Worm (Caenorhabditis elegans) whole organism, young adult: ENCODE results near the gene M163.8.

Experiments used
- B0035.1 ChIP-seq: sonication (generic microtip); optimal IDR thresholded peaks from 2 replicates; lab custom pipeline; 2016; ENCODE audit warnings: missing genetic modification characterization, mild to moderate bottlenecking, missing compliant biosample characterization, missing genotype, missing genetic modification reagents
- B0261.1 ChIP-seq: sonication (generic microtip); optimal IDR thresholded peaks from 2 replicates; lab custom pipeline; 2016; ENCODE audit warnings: mild to moderate bottlenecking, missing genetic modification characterization, moderate library complexity, missing compliant biosample characterization
- B0336.3 ChIP-seq: fragments of 200-800 bp; sonication (Bioruptor generic); IDR thresholded peaks from 2 replicates; pipeline ENCODE4 v1.3.6; 2022; ENCODE audit warnings: missing genetic modification characterization, missing compliant biosample characterization
- C06A6.2 ChIP-seq: fragments of 200-800 bp; sonication (Bioruptor generic); conservative IDR thresholded peaks from 2 replicates; pipeline ENCODE4 v1.3.6; 2022; ENCODE audit warnings: missing genetic modification characterization, missing compliant biosample characterization
- F22D6.2 ChIP-seq: sonication (generic microtip); optimal IDR thresholded peaks from 2 replicates; lab custom pipeline; 2016; ENCODE audit warnings: mild to moderate bottlenecking, missing genetic modification characterization, missing compliant biosample characterization
- F49E8.2 ChIP-seq: sonication (generic microtip); optimal IDR thresholded peaks from 3 replicates; lab custom pipeline; 2017; ENCODE audit warnings: missing genetic modification characterization, mild to moderate bottlenecking, missing compliant biosample characterization, antibody characterized with exemption, moderate library complexity; ENCODE audit not compliant: insufficient read depth
- K11D2.4 ChIP-seq: fragments of 200-800 bp; sonication (Bioruptor generic); IDR thresholded peaks from 2 replicates; pipeline ENCODE4 v1.3.6; 2022; ENCODE audit warnings: missing genetic modification reagents, missing genetic modification characterization, missing compliant biosample characterization
- Y53F4B.3 ChIP-seq: fragments of 200-800 bp; sonication (Bioruptor generic); IDR thresholded peaks from 2 replicates; pipeline ENCODE4 v1.3.6; 2022; ENCODE audit warnings: missing genetic modification reagents, missing genetic modification characterization, missing compliant biosample characterization
- Y56A3A.18 ChIP-seq: fragments of 200-800 bp; sonication (Bioruptor generic); IDR thresholded peaks from 2 replicates; pipeline ENCODE4 v1.3.6; 2022; ENCODE audit warnings: missing genetic modification reagents, missing genetic modification characterization, missing compliant biosample characterization
- Y95B8A.8 ChIP-seq: fragments of 200-800 bp; sonication (Bioruptor generic); IDR thresholded peaks from 2 replicates; pipeline ENCODE4 v1.3.6; 2022; ENCODE audit warnings: missing genetic modification reagents, missing genetic modification characterization, missing compliant biosample characterization
- ZK185.1 ChIP-seq: sonication (generic microtip); optimal IDR thresholded peaks from 2 replicates; lab custom pipeline; 2016; ENCODE audit warnings: mild to moderate bottlenecking, missing genetic modification characterization, missing compliant biosample characterization; ENCODE audit not compliant: poor library complexity, severe bottlenecking
- atf-7 ChIP-seq: sonication (generic microtip); optimal IDR thresholded peaks from 2 replicates; lab custom pipeline; 2017; ENCODE audit warnings: mild to moderate bottlenecking, missing genetic modification characterization, missing compliant biosample characterization
- athp-1 ChIP-seq: sonication (generic microtip); optimal IDR thresholded peaks from 2 replicates; lab custom pipeline; 2017; ENCODE audit warnings: mild to moderate bottlenecking, missing genetic modification characterization, missing compliant biosample characterization
- attf-5 ChIP-seq: fragments of 200-800 bp; sonication (Bioruptor generic); optimal IDR thresholded peaks from 2 replicates; lab custom pipeline; 2018; ENCODE audit warnings: mild to moderate bottlenecking, missing genetic modification characterization, missing compliant biosample characterization
- attf-6 ChIP-seq: fragments of 200-800 bp; sonication (Bioruptor generic); IDR thresholded peaks from 2 replicates; pipeline ENCODE4 v1.3.6; 2022; ENCODE audit warnings: missing genetic modification reagents, missing genetic modification characterization, missing compliant biosample characterization
- cebp-1 ChIP-seq, 2 experiments: fragments of 200-800 bp in 1 of 2; sonication (Bioruptor generic) in 1 of 2; sonication (generic microtip) in 1 of 2; IDR thresholded peaks in 1 of 2; optimal IDR thresholded peaks in 1 of 2; 2 replicates each; pipeline versions ENCODE4 v1.3.6 to Lab custom; 2017 to 2022; ENCODE audit warnings: missing compliant biosample characterization in 2 of 2, missing genetic modification characterization in 2 of 2, mild to moderate bottlenecking in 1 of 2, missing genetic modification reagents in 1 of 2, moderate library complexity in 1 of 2
- cebp-2 ChIP-seq: fragments of 200-800 bp; sonication (Bioruptor generic); IDR thresholded peaks from 2 replicates; pipeline ENCODE4 v1.3.6; 2022; ENCODE audit warnings: missing genetic modification characterization, missing compliant biosample characterization
- chd-7 ChIP-seq: sonication (generic microtip); optimal IDR thresholded peaks from 2 replicates; lab custom pipeline; 2016; ENCODE audit warnings: mild to moderate bottlenecking, missing genetic modification characterization, moderate library complexity, missing compliant biosample characterization
- die-1 ChIP-seq: sonication (generic microtip); optimal IDR thresholded peaks from 2 replicates; lab custom pipeline; 2016; ENCODE audit warnings: missing genotype, mild to moderate bottlenecking, missing genetic modification characterization, missing compliant biosample characterization
- egl-44 ChIP-seq: fragments of 200-800 bp; sonication (Bioruptor generic); IDR thresholded peaks from 2 replicates; pipeline ENCODE4 v1.3.6; 2022; ENCODE audit warnings: missing genetic modification reagents, missing genetic modification characterization, missing compliant biosample characterization
- egrh-3 ChIP-seq: fragments of 200-800 bp; sonication (Bioruptor generic); IDR thresholded peaks from 2 replicates; pipeline ENCODE4 v1.3.6; 2022; ENCODE audit warnings: missing genetic modification reagents, missing genetic modification characterization, missing compliant biosample characterization
- hmg-1.2 ChIP-seq: fragments of 200-800 bp; sonication (Bioruptor generic); IDR thresholded peaks from 2 replicates; pipeline ENCODE4 v1.3.6; 2022; ENCODE audit warnings: missing genetic modification reagents, missing genetic modification characterization, missing compliant biosample characterization
- lag-1 ChIP-seq: fragments of 200-800 bp; sonication (Bioruptor generic); IDR thresholded peaks from 2 replicates; pipeline ENCODE4 v1.3.6; 2022; ENCODE audit warnings: missing genetic modification reagents, missing genetic modification characterization, missing compliant biosample characterization
- let-526 ChIP-seq: fragments of 200-800 bp; sonication (Bioruptor generic); IDR thresholded peaks from 2 replicates; pipeline ENCODE4 v1.3.6; 2022; ENCODE audit warnings: missing genetic modification reagents, missing genetic modification characterization, missing compliant biosample characterization
- let-607 ChIP-seq, 2 experiments: fragments of 200-800 bp in 1 of 2; sonication (Bioruptor generic) in 1 of 2; sonication (generic microtip) in 1 of 2; optimal IDR thresholded peaks; 2 replicates each; lab custom pipeline; 2016 to 2018; ENCODE audit warnings: mild to moderate bottlenecking in 2 of 2, missing compliant biosample characterization in 2 of 2, missing genetic modification characterization in 2 of 2, moderate library complexity in 2 of 2, missing genotype in 1 of 2
- lin-26 ChIP-seq: fragments of 200-800 bp; sonication (Bioruptor generic); IDR thresholded peaks from 2 replicates; pipeline ENCODE4 v1.3.6; 2022; ENCODE audit warnings: missing genetic modification reagents, missing genetic modification characterization, missing compliant biosample characterization
- mes-4 ChIP-seq: sonication (generic microtip); optimal IDR thresholded peaks from 2 replicates; lab custom pipeline; 2016; ENCODE audit warnings: missing genotype, missing genetic modification characterization, missing compliant biosample characterization
- nfya-1 ChIP-seq: sonication (generic microtip); optimal IDR thresholded peaks from 2 replicates; lab custom pipeline; 2017; ENCODE audit warnings: antibody characterized with exemption, missing compliant biosample characterization, missing genetic modification characterization, borderline replicate concordance; ENCODE audit not compliant: insufficient read depth
- nfyb-1 ChIP-seq: fragments of 200-800 bp; sonication (Bioruptor generic); IDR thresholded peaks from 2 replicates; pipeline ENCODE4 v1.3.6; 2022; ENCODE audit warnings: missing genetic modification reagents, missing genetic modification characterization, missing compliant biosample characterization
- nhr-80 ChIP-seq: sonication (generic microtip); optimal IDR thresholded peaks from 2 replicates; lab custom pipeline; 2016; ENCODE audit warnings: missing genetic modification characterization, missing compliant biosample characterization
- nhr-90 ChIP-seq: sonication (generic microtip); optimal IDR thresholded peaks from 2 replicates; lab custom pipeline; 2016; ENCODE audit warnings: missing genotype, mild to moderate bottlenecking, missing genetic modification characterization, missing compliant biosample characterization
- pbrm-1 ChIP-seq: fragments of 200-800 bp; sonication (Bioruptor generic); IDR thresholded peaks from 2 replicates; pipeline ENCODE4 v1.3.6; 2022; ENCODE audit warnings: missing genetic modification reagents, missing genetic modification characterization, missing compliant biosample characterization
- pha-4 ChIP-seq: fragments of 150-350 bp; sonication (generic microtip); optimal IDR thresholded peaks from 2 replicates; lab custom pipeline; 2014; ENCODE audit warnings: missing biosample characterization, missing genetic modification reagents, missing genetic modification characterization
- rec-8 ChIP-seq, 2 experiments: sonication (generic microtip); optimal IDR thresholded peaks; 2 replicates each; lab custom pipeline; 2016; ENCODE audit warnings: mild to moderate bottlenecking in 2 of 2, missing genetic modification characterization in 2 of 2, missing genetic modification reagents in 2 of 2, missing genotype in 2 of 2, missing biosample characterization in 1 of 2, missing compliant biosample characterization in 1 of 2, moderate library complexity in 1 of 2
- repo-1 ChIP-seq: sonication (generic microtip); optimal IDR thresholded peaks from 2 replicates; lab custom pipeline; 2017; ENCODE audit warnings: mild to moderate bottlenecking, missing genetic modification characterization, missing compliant biosample characterization
- snpc-1.3 ChIP-seq: sonication (generic microtip); optimal IDR thresholded peaks from 2 replicates; lab custom pipeline; 2017; ENCODE audit warnings: missing genetic modification characterization, mild to moderate bottlenecking, missing compliant biosample characterization, antibody characterized with exemption, moderate library complexity, missing genotype, missing genetic modification reagents; ENCODE audit not compliant: insufficient read depth
- snpc-3.4 ChIP-seq: sonication (generic microtip); optimal IDR thresholded peaks from 2 replicates; lab custom pipeline; 2017; ENCODE audit warnings: missing genetic modification characterization, mild to moderate bottlenecking, missing compliant biosample characterization, antibody characterized with exemption, moderate library complexity, missing genotype, missing genetic modification reagents
- snpc-4 ChIP-seq, 5 experiments: fragments of 150-350 bp in 1 of 5; sonication (generic microtip) in 4 of 5; optimal IDR thresholded peaks; 2 replicates each; lab custom pipeline; 2014 to 2018; ENCODE audit warnings: missing genetic modification characterization in 5 of 5, missing biosample characterization in 3 of 5, antibody characterized with exemption in 2 of 5, mild to moderate bottlenecking in 2 of 5, missing compliant biosample characterization in 2 of 5, missing genotype in 2 of 5, moderate library complexity in 2 of 5, missing genetic modification reagents in 1 of 5
- tbp1 ChIP-seq: fragments of 200-800 bp; sonication (Bioruptor generic); optimal IDR thresholded peaks from 2 replicates; lab custom pipeline; 2018; ENCODE audit warnings: mild to moderate bottlenecking, missing genetic modification characterization, missing compliant biosample characterization
- xnd-1 ChIP-seq: sonication (generic microtip); optimal IDR thresholded peaks from 2 replicates; lab custom pipeline; 2016; ENCODE audit warnings: missing genotype, missing genetic modification reagents, missing genetic modification characterization, missing compliant biosample characterization
- ztf-18 ChIP-seq: sonication (generic microtip); optimal IDR thresholded peaks from 2 replicates; lab custom pipeline; 2016; ENCODE audit warnings: missing genotype, mild to moderate bottlenecking, missing genetic modification characterization, missing compliant biosample characterization
- ztf-26 ChIP-seq: sonication (generic microtip); optimal IDR thresholded peaks from 2 replicates; lab custom pipeline; 2017; ENCODE audit warnings: missing genetic modification characterization, missing compliant biosample characterization
- ztf-3 ChIP-seq: fragments of 200-800 bp; sonication (Bioruptor generic); optimal IDR thresholded peaks from 2 replicates; lab custom pipeline; 2018; ENCODE audit warnings: mild to moderate bottlenecking, missing genetic modification characterization, missing compliant biosample characterization

The M163.8 gene

DNA sequence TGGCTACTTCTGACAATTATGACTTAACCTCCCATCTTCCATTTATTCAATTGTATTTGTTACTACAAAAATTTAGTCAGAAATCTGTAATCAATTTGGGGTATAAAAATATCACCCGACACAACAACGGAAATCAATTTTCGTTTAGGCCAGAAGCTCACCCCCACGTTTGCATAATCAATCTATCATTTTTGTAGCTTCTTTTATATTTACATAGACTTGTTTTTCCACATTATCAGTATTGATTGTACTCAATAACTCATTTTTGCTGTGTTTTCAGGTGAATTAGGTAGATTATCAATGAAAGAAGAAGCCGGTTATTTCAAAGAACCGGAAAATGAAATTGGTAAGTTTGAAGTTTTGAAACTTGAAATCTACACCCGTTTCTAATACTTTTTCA is 11.2 kb upstream of the M163.8 start, which contains the start of gene M163.5:
TSS of gene M163.5 (plus strand) at position 301 of the 400 bp plus-strand sequence.
- TF ChIP-seq mes-4 (tag; lab: Kevin White, UChicago), result no peak

DNA sequence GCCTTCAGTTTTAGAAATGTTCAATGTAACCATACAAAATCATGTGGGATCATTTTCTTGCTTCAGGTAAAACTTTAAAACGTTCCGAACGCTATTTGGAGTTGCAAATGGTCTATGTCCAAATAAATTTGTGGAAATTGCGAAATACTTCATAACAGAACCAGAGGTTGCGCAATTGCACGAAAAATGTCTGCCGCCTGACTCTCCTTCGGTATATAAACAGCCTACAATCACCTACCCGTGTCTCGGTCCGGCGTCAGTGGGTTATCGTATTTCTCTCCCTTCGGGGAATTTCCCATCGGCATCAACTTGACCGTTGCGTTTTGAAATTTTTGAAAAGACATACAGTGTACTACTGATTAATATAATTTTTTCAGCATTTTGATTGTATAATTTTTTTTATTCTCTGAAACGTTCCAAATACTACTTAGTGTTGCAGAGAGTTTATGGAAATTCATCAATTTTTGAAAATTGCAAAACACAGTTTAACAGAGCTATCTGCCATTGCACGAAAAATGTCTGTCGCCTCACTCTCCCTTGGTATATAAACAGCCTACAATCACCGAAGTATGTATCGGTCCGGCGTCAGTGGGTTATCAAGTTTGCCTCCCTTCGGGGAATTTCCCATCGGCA is 8.2 kb upstream of the M163.8 start:
- TF ChIP-seq atf-7 (tag; lab: Kevin White, UChicago) (peak; percentile 51), chd-7 (tag; lab: Kevin White, UChicago) (peak; percentile 81), nfyb-1 (peak; percentile 74), Y53F4B.3 (GFP tag; lab: Robert Waterston, UW) (no peak), rec-8 (tag; optimal IDR thresholded peaks at IDR 0.05; lab: Kevin White, UChicago) (peak in 1 of 2 experiments; percentile 22), nfya-1 (tag; lab: Kevin White, UChicago) (no peak), die-1 (no peak), Y56A3A.18 (peak; percentile 60; the same call in 1 of the 2 replicates), cebp-2 (GFP tag; lab: Robert Waterston, UW) (peak; percentile 69; the same call in 1 of the 2 replicates), B0035.1 (tag; lab: Kevin White, UChicago) (no peak), attf-5 (GFP tag; lab: Kevin White, UChicago) (peak; percentile 40), snpc-4 (GFP tag; optimal IDR thresholded peaks at IDR 0.05; lab: Kevin White, UChicago) (peak; percentile 89), snpc-4 (tag; optimal IDR thresholded peaks at IDR 0.05; lab: Kevin White, UChicago) (peak; percentile 97 to 100 (median 99)), egl-44 (GFP tag; lab: Robert Waterston, UW) (peak; percentile 28; the same call in 1 of the 2 replicates), ztf-18 (tag; lab: Kevin White, UChicago) (peak; percentile 39), B0336.3 (GFP tag; lab: Robert Waterston, UW) (0 out of 2 replicates have a peak, but pooled peaks have one; percentile 34), lag-1 (GFP tag; lab: Robert Waterston, UW) (no peak), snpc-3.4 (tag; lab: Kevin White, UChicago) (peak; percentile 4), let-526 (GFP tag; lab: Robert Waterston, UW) (no peak), hmg-1.2 (GFP tag; lab: Robert Waterston, UW) (peak; percentile 59), F22D6.2 (tag; lab: Kevin White, UChicago) (peak; percentile 59), B0261.1 (tag; lab: Kevin White, UChicago) (peak; percentile 67), pha-4 (peak; percentile 6), let-607 (tag; optimal IDR thresholded peaks at IDR 0.05; lab: Kevin White, UChicago) (peak; percentile 33 to 41), K11D2.4 (peak; percentile 53; the same call in 1 of the 2 replicates), repo-1 (tag; lab: Kevin White, UChicago) (peak; percentile 83), athp-1 (tag; lab: Kevin White, UChicago) (peak; percentile 27), nhr-80 (tag; lab: Kevin White, UChicago) (peak; percentile 14), ztf-3 (peak; percentile 44), cebp-1 (GFP tag; IDR thresholded peaks at IDR 0.05; lab: Robert Waterston, UW) (peak; percentile 99), cebp-1 (tag; optimal IDR thresholded peaks at IDR 0.05; lab: Kevin White, UChicago) (peak; percentile 100), ztf-26 (tag; lab: Kevin White, UChicago) (peak; percentile 49), pbrm-1 (peak; percentile 73), ZK185.1 (tag; lab: Kevin White, UChicago) (peak; percentile 94), snpc-1.3 (tag; lab: Kevin White, UChicago) (peak; percentile 6), attf-6 (no peak), nhr-90 (tag; lab: Kevin White, UChicago) (peak; percentile 64), lin-26 (GFP tag; lab: Robert Waterston, UW) (peak; percentile 63), C06A6.2 (GFP tag; lab: Robert Waterston, UW) (0 out of 2 replicates have a peak, but pooled peaks have one; percentile 10), Y95B8A.8 (GFP tag; lab: Robert Waterston, UW) (no peak), tbp1 (GFP tag; lab: Kevin White, UChicago) (peak; percentile 76), egrh-3 (no peak), F49E8.2 (tag; lab: Kevin White, UChicago) (no peak), xnd-1 (no peak)
